Fruit fly (Drosophila melanogaster): ENCODE data around the gene Gr39b.
A peak's percentile ranks its signal among the peaks of the same experiment; 100 is the strongest.

Gr39b gene

dm6 chr2L:21396714-21397654 lies 27.5 kb upstream of the Gr39b start (continued):
- TF ChIP-seq Lhr (GFP tag; optimal IDR thresholded peaks at IDR 0.05) (peak; percentile 87), Dll (GFP tag; IDR thresholded peaks at IDR 0.05; ENCODE audit: partially characterized antibody) (peak; percentile 60; the same call in 3 of the 4 replicates), pros (GFP tag; optimal IDR thresholded peaks at IDR 0.05) (no peak), CG13287 (GFP tag; IDR thresholded peaks at IDR 0.05; ENCODE audit: partially characterized antibody) (peak; percentile 78; the same call in 1 of the 2 replicates), Ets97D (GFP tag; optimal IDR thresholded peaks at IDR 0.05) (peak; percentile 5), CG17385 (GFP tag; optimal IDR thresholded peaks at IDR 0.05) (peak; percentile 56), eyg (GFP tag; optimal IDR thresholded peaks at IDR 0.05) (no peak)

DNA sequence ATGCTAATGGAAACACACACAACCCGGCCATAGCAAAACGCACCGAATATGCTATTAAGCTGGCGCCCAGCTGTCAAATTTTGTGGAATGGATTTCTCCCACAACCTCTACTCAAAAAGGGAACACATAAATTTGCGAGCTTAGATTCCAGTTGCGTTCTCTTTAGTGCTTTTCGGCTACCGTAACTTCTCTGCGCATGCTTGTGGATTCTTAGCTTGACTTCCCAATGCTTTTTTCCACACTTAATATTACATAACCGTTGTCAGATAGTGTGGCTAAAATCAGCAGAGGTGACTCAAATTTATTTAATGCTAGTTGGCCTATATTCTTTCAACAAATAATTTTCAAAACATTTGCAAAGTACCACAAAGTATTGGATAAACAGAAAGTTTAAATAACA lies 11.9 kb upstream of the Gr39b start:
- TF ChIP-seq Mrtf (GFP tag; IDR thresholded peaks at IDR 0.05) (no peak), Antp (GFP tag; optimal IDR thresholded peaks at IDR 0.05) (no peak), bab2 (GFP tag; optimal IDR thresholded peaks at IDR 0.05) (no peak), ewg (GFP tag; optimal IDR thresholded peaks at IDR 0.05) (peak; percentile 74), Ets65A (GFP tag) (peak; percentile 67), Rx (GFP tag; IDR thresholded peaks at IDR 0.05) (no peak), Pdp1 (GFP tag; optimal IDR thresholded peaks at IDR 0.05) (peak in 1 of 2 experiments; percentile 91)

dm6 chr2L:21379790-21380349 lies 10.4 kb upstream of the Gr39b start, which contains the start of gene nrv3:
TSS of gene nrv3 (plus strand) at chr2L:21380000.
- TF ChIP-seq emc (GFP tag; optimal IDR thresholded peaks at IDR 0.05): no peak
- no peak for TF ChIP-seq dmrt11E (tag; optimal IDR thresholded peaks at IDR 0.05)
- peak in 1 of 2 experiments; percentile 63 for TF ChIP-seq crp (GFP tag; optimal IDR thresholded peaks at IDR 0.05)
- TF ChIP-seq CG18599 (GFP tag; optimal IDR thresholded peaks at IDR 0.05): peak; percentile 34
- TF ChIP-seq fd102C (GFP tag; optimal IDR thresholded peaks at IDR 0.05): no peak
- TF ChIP-seq zen2 (GFP tag; IDR thresholded peaks at IDR 0.05; ENCODE audit: partially characterized antibody): 0 out of 3 replicates have a peak, but pooled peaks have one; percentile 23
- peak; percentile 98 for TF ChIP-seq Deaf1 (tag; optimal IDR thresholded peaks at IDR 0.05)
- TF ChIP-seq CG9797 (GFP tag; optimal IDR thresholded peaks at IDR 0.05): no peak
- 0 out of 4 replicates have a peak, but pooled peaks have one; percentile 22 for TF ChIP-seq chinmo (GFP tag; IDR thresholded peaks at IDR 0.05; ENCODE audit: partially characterized antibody)
- no peak for TF ChIP-seq CG4360 (GFP tag; IDR thresholded peaks at IDR 0.05)
- TF ChIP-seq CG6854 (GFP tag; optimal IDR thresholded peaks at IDR 0.05): peak; percentile 34
- peak; percentile 1 for TF ChIP-seq Hand (GFP tag; optimal IDR thresholded peaks at IDR 0.05)
- TF ChIP-seq Ets65A (GFP tag): peak; percentile 81
- TF ChIP-seq CG17361 (GFP tag; IDR thresholded peaks at IDR 0.05): no peak
- no peak for TF ChIP-seq inv (GFP tag; IDR thresholded peaks at IDR 0.05; ENCODE audit: partially characterized antibody)
- TF ChIP-seq CG11456 (GFP tag; IDR thresholded peaks at IDR 0.05): no peak
- TF ChIP-seq CG3163 (GFP tag; optimal IDR thresholded peaks at IDR 0.05): no peak
- TF ChIP-seq HLH4C (GFP tag; IDR thresholded peaks at IDR 0.05; ENCODE audit: partially characterized antibody): 0 out of 3 replicates have a peak, but pooled peaks have one; percentile 12
- peak; percentile 69 for TF ChIP-seq abd-A (tag; optimal IDR thresholded peaks at IDR 0.05)
- TF ChIP-seq scrt (GFP tag; optimal IDR thresholded peaks at IDR 0.05): peak; percentile 17
- no peak for TF ChIP-seq fd96Cb (tag; optimal IDR thresholded peaks at IDR 0.05)
- peak; percentile 37 for TF ChIP-seq CG15514 (GFP tag; optimal IDR thresholded peaks at IDR 0.05)
- TF ChIP-seq CG6654 (GFP tag; optimal IDR thresholded peaks at IDR 0.05): peak; percentile 95
- TF ChIP-seq CG10543 (GFP tag; optimal IDR thresholded peaks at IDR 0.05): peak; percentile 26
- TF ChIP-seq CTCF (GFP tag; optimal IDR thresholded peaks at IDR 0.05): peak; percentile 90
- no peak for TF ChIP-seq CG31224 (GFP tag; IDR thresholded peaks at IDR 0.05)
- no peak for TF ChIP-seq Asciz (GFP tag; optimal IDR thresholded peaks at IDR 0.05)
- TF ChIP-seq Dip2 (GFP tag; IDR thresholded peaks at IDR 0.05): peak; percentile 86
- no peak for TF ChIP-seq CG30403 (GFP tag; optimal IDR thresholded peaks at IDR 0.05)
- TF ChIP-seq Jarid2 (GFP tag; optimal IDR thresholded peaks at IDR 0.05): peak; percentile 10
